Worm (Caenorhabditis elegans) whole organism, early embryonic: ENCODE results near the gene nas-10.

Experiments used
- B0310.2 ChIP-seq: sonication (generic microtip); optimal IDR thresholded peaks from 2 replicates; lab custom pipeline; 2016; ENCODE audit warnings: mild to moderate bottlenecking, missing genetic modification characterization, missing compliant biosample characterization
- aly-1 ChIP-seq: sonication (generic microtip); optimal IDR thresholded peaks from 2 replicates; lab custom pipeline; 2016; ENCODE audit warnings: missing genetic modification characterization, missing compliant biosample characterization
- ama-1 ChIP-seq: fragments of 150-350 bp; optimal IDR thresholded peaks from 2 replicates; lab custom pipeline; 2014
- pes-1 ChIP-seq: fragments of 200-800 bp; sonication (Bioruptor generic); IDR thresholded peaks from 2 replicates; pipeline ENCODE4 v1.3.6; 2022; ENCODE audit warnings: missing genetic modification reagents, missing genetic modification characterization, missing compliant biosample characterization
- tbx-37 ChIP-seq: fragments of 200-800 bp; sonication (Bioruptor generic); conservative IDR thresholded peaks from 2 replicates; pipeline ENCODE4 v1.3.6; 2022; ENCODE audit warnings: missing genetic modification reagents, missing genetic modification characterization, missing compliant biosample characterization

DNA sequence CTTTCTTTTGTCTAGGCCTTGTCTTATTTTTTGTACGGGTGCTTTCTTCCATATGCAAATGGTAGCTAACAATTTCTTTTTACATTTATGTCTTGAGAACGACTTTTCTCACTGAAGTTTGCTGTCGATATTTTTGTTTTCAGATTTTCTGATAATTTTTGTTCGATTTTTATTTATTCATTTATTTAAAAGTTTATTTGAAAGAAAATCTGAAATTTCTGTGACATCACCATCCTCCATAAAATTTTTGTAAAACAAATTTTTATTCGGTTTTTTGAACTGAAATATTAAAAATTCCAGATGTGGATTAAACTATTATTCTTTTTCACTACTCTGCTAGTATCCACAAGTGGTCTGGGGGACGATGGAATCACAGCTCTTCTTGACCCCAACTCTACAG, 9.5 kb downstream of the nas-10 start, which contains the start of gene pbo-4:
- TF ChIP-seq tbx-37 (GFP tag; lab: Robert Waterston, UW) (no peak), aly-1 (tag; lab: Kevin White, UChicago) (no peak), B0310.2 (tag; lab: Kevin White, UChicago) (no peak), pes-1 (no peak), ama-1 (lab: Kevin White, UChicago) (no peak)
